Worm (Caenorhabditis elegans): ENCODE results near the gene F35A5.2.

Gene F35A5.2

DNA sequence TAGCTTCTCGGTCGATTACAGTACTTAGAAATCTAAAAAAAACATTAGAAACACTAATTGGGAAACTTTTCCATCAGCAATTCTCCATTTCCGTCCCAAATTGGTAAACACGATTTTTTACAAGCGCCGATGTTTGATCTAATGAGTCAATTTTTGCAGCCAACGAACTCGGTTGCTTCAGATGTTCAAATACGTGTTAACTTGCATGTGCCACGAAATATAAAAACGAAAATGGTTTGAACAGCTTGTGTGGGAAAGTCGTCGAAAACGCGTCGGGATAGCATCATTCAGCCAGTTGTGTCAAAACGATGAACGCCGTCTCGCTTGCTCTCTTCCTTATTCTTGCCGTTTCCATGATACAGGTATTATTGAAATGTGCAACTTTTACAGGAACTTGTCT, at the start of gene F35A5.2:
TSS of gene F35A5.2 (plus strand) at position 301 of the 400 bp plus-strand sequence.
- no peak for TF ChIP-seq ceh-13 (GFP tag; optimal IDR thresholded peaks at IDR 0.05)
- TF ChIP-seq flt-1 (GFP tag; IDR thresholded peaks at IDR 0.05) = no peak
- TF ChIP-seq sea-1 (GFP tag; conservative IDR thresholded peaks at IDR 0.05) = no peak
- no peak for TF ChIP-seq B0310.2 (tag; optimal IDR thresholded peaks at IDR 0.05)
- no peak for TF ChIP-seq pes-1 (GFP tag; IDR thresholded peaks at IDR 0.05)
- TF ChIP-seq scrt-1 (GFP tag; IDR thresholded peaks at IDR 0.05) = no peak
- no peak for TF ChIP-seq ama-1 (optimal IDR thresholded peaks at IDR 0.05)
- TF ChIP-seq ceh-36 (tag; optimal IDR thresholded peaks at IDR 0.05) = no peak
- no peak for TF ChIP-seq hnd-1 (tag; optimal IDR thresholded peaks at IDR 0.05)
- TF ChIP-seq aly-1 (tag; optimal IDR thresholded peaks at IDR 0.05) = no peak
- no peak for TF ChIP-seq ets-7 (tag; optimal IDR thresholded peaks at IDR 0.05)
- TF ChIP-seq hmg-4 (GFP tag; optimal IDR thresholded peaks at IDR 0.05) = no peak
- no peak for TF ChIP-seq tbx-11 (GFP tag; IDR thresholded peaks at IDR 0.05)
- no peak for TF ChIP-seq hmbx-1 (tag; optimal IDR thresholded peaks at IDR 0.05)
- TF ChIP-seq tbx-37 (GFP tag; conservative IDR thresholded peaks at IDR 0.05) = no peak
- TF ChIP-seq tra-4 (tag; optimal IDR thresholded peaks at IDR 0.05) = no peak
- no peak for TF ChIP-seq F13C5.2 (tag; optimal IDR thresholded peaks at IDR 0.05)

DNA sequence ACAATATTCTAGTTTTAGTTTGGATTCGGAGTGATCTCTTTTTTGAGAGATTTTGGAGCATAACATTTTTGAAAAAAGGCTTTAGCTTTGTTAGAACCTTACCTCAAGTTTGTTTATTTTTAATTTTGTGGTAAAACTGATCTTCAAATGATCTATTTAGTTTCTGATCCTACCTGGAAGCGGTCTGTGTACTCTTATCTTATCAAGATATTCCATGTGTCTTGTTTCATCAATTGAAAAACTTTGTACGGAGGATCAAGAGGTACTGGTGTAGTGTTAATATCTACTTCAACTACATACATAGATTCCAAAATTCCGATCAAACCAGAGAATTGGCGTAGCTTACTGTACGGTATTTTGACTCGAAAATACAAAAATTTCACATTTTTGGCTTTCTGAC, 49.2 kb upstream of the F35A5.2 start:
- TF ChIP-seq ama-1 (optimal IDR thresholded peaks at IDR 0.05) = no peak
- TF ChIP-seq B0310.2 (tag; optimal IDR thresholded peaks at IDR 0.05) = no peak
- TF ChIP-seq ceh-36 (tag; optimal IDR thresholded peaks at IDR 0.05) = no peak
- no peak for TF ChIP-seq tbx-37 (GFP tag; conservative IDR thresholded peaks at IDR 0.05)
- TF ChIP-seq flt-1 (GFP tag; IDR thresholded peaks at IDR 0.05) = no peak

DNA sequence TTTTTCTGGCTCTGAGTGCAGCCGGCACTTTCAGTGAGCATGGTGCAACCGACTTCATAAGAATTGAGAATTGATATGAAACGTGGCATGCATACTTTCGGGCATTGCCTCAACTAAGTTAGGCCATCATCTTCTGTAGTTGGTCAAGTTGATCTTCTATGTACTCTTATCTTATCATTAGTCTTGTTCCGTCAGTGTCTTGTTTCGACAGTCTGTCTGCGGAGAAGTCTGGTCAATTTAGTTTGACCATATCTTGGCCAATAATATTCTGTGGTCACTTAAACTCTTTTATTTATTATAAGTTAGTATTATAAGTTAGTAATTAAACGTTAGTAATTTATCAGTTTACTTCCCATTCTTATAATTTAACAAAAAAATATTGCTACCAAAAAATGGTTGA, 48.7 kb upstream of the F35A5.2 start:
- TF ChIP-seq tra-4 (tag; optimal IDR thresholded peaks at IDR 0.05) (no peak), flt-1 (GFP tag; IDR thresholded peaks at IDR 0.05) (no peak), sea-1 (GFP tag; conservative IDR thresholded peaks at IDR 0.05) (no peak), aly-1 (tag; optimal IDR thresholded peaks at IDR 0.05) (no peak), hnd-1 (tag; optimal IDR thresholded peaks at IDR 0.05) (no peak), tbx-37 (GFP tag; conservative IDR thresholded peaks at IDR 0.05) (no peak), ama-1 (optimal IDR thresholded peaks at IDR 0.05) (no peak), hmg-4 (GFP tag; optimal IDR thresholded peaks at IDR 0.05) (no peak), pes-1 (GFP tag; IDR thresholded peaks at IDR 0.05) (no peak), tbx-11 (GFP tag; IDR thresholded peaks at IDR 0.05) (no peak), scrt-1 (GFP tag; IDR thresholded peaks at IDR 0.05) (no peak), ceh-36 (tag; optimal IDR thresholded peaks at IDR 0.05) (no peak), B0310.2 (tag; optimal IDR thresholded peaks at IDR 0.05) (no peak), ets-7 (tag; optimal IDR thresholded peaks at IDR 0.05) (no peak), F13C5.2 (tag; optimal IDR thresholded peaks at IDR 0.05) (no peak), ceh-13 (GFP tag; optimal IDR thresholded peaks at IDR 0.05) (no peak)

DNA sequence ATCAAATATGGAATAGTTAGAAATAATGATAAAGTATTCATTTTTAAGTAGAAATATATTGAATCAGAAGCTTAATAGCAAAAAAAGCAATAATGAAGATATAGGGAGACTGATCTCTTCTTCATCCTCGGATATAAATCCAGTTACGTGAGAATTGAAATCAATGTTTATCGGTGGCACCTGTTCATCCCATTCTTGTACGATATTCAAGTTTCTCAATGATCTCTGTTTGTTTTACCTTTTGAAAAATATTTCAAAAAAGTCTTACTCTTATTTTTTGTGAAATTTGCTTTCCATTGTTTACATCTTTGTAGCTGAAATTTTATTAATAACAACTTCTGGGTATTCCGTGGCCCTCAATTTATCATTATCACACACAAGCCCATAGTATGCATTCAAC, 46.5 kb upstream of the F35A5.2 start, which contains the start of gene T14G12.12:
TSS of gene T14G12.12 (minus strand) at position 101 of the 400 bp plus-strand sequence.
- TF ChIP-seq tra-4 (tag; optimal IDR thresholded peaks at IDR 0.05) (no peak), tbx-11 (GFP tag; IDR thresholded peaks at IDR 0.05) (no peak), F13C5.2 (tag; optimal IDR thresholded peaks at IDR 0.05) (no peak), tbx-37 (GFP tag; conservative IDR thresholded peaks at IDR 0.05) (no peak), pes-1 (GFP tag; IDR thresholded peaks at IDR 0.05) (no peak), ets-7 (tag; optimal IDR thresholded peaks at IDR 0.05) (no peak), hmg-4 (GFP tag; optimal IDR thresholded peaks at IDR 0.05) (no peak), aly-1 (tag; optimal IDR thresholded peaks at IDR 0.05) (no peak), ceh-13 (GFP tag; optimal IDR thresholded peaks at IDR 0.05) (no peak), flt-1 (GFP tag; IDR thresholded peaks at IDR 0.05) (no peak)

DNA sequence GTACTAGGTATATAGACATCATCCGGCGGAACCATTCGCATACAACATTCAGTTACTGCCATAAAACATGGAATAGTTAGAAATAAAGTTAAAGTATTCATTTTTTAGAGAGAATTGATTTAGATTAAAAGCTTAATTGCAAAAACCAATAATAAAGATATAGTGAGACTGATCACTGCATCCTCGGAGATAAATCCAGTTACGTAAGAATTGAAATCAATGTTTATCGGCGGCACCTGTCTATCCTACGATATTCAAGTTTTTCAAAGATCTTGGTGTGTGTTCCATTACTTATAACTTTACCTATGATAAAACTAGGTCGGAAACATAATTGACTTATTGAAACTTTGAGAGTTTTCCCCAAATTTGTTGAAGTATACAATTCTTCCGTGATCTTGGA, 45.6 kb upstream of the F35A5.2 start, which contains the start of gene T14G12.6:
TSS of gene T14G12.6 (minus strand) at position 101 of the 400 bp plus-strand sequence.
- TF ChIP-seq pes-1 (GFP tag; IDR thresholded peaks at IDR 0.05) = no peak
- TF ChIP-seq hmbx-1 (tag; optimal IDR thresholded peaks at IDR 0.05) = no peak
- no peak for TF ChIP-seq aly-1 (tag; optimal IDR thresholded peaks at IDR 0.05)
- no peak for TF ChIP-seq F13C5.2 (tag; optimal IDR thresholded peaks at IDR 0.05)
- no peak for TF ChIP-seq tbx-37 (GFP tag; conservative IDR thresholded peaks at IDR 0.05)
- no peak for TF ChIP-seq flt-1 (GFP tag; IDR thresholded peaks at IDR 0.05)
- no peak for TF ChIP-seq ama-1 (optimal IDR thresholded peaks at IDR 0.05)
- TF ChIP-seq scrt-1 (GFP tag; IDR thresholded peaks at IDR 0.05) = no peak
- TF ChIP-seq tra-4 (tag; optimal IDR thresholded peaks at IDR 0.05) = no peak
- TF ChIP-seq ceh-36 (tag; optimal IDR thresholded peaks at IDR 0.05) = no peak
- no peak for TF ChIP-seq tbx-11 (GFP tag; IDR thresholded peaks at IDR 0.05)
- no peak for TF ChIP-seq ceh-13 (GFP tag; optimal IDR thresholded peaks at IDR 0.05)
- TF ChIP-seq hnd-1 (tag; optimal IDR thresholded peaks at IDR 0.05) = no peak
- TF ChIP-seq B0310.2 (tag; optimal IDR thresholded peaks at IDR 0.05) = no peak
- TF ChIP-seq hmg-4 (GFP tag; optimal IDR thresholded peaks at IDR 0.05) = no peak
- no peak for TF ChIP-seq sea-1 (GFP tag; conservative IDR thresholded peaks at IDR 0.05)
- TF ChIP-seq ets-7 (tag; optimal IDR thresholded peaks at IDR 0.05) = no peak

DNA sequence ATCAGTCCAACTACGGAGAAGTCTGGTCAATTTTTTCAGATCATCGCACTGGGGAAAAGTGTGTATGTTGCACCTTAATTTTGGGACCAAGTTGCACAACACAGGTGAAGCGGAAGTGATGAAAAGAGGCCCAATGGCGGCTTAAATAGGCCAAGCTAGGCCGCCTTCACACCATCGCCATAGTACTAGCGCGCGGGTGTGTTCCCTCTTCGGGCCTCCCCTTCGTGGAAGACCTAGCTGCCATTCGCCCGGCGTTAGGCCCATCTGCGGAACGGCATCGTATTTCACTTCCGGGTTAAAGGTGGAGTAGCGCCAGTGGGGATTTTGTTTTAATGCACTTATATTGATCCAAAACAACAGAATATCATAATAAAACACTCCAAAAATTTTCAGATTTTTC, 45.1 kb upstream of the F35A5.2 start:
- TF ChIP-seq scrt-1 (GFP tag; IDR thresholded peaks at IDR 0.05) (0 out of 2 replicates have a peak, but pooled peaks have one; percentile 58), B0310.2 (tag; optimal IDR thresholded peaks at IDR 0.05) (no peak)

DNA sequence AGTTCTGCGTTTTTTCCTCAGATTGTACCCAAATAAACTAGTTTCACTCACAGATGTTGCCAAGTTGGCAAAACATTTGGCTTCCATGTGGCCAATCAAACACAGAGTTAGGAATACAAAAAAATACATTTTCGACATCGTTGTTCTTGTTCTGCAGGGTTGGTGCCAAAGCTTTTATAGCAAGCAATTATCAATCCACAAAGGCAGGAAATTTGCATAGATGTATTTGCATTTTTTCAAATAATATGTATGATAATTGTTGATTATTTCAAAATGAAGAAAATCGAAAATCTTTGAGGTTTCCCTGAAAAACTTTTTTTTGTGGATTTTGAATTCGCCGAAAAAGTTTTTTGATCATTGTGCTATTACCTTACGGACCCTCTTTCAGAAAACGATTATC, 42.5 kb upstream of the F35A5.2 start, which contains the start of gene T14G12.11:
TSS of gene T14G12.11 (minus strand) at position 138 of the 400 bp plus-strand sequence.
- TF ChIP-seq scrt-1 (GFP tag; IDR thresholded peaks at IDR 0.05) (no peak), ceh-36 (tag; optimal IDR thresholded peaks at IDR 0.05) (no peak), sea-1 (GFP tag; conservative IDR thresholded peaks at IDR 0.05) (no peak)

DNA sequence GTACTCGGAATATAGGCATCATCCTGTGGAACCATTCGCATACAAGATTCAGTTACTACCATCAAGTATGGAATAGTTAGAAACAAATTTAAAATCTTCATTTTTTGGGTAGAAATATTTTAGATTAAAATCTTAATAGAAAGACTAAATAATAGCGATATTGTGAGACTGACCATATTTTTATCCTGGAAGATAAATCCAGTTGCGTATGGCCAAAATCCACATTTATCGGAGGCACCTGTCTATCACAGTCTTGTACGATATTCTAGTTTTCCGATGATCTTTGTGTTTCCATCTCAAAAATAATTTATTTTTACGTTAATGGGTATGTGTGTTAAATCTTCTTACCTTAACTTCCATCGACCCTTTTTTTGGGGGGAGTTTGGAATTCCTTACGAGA, 40.6 kb upstream of the F35A5.2 start, which contains the start of gene F47B7.3:
TSS of gene F47B7.3 (minus strand) at position 101 of the 400 bp plus-strand sequence.
- no peak for TF ChIP-seq scrt-1 (GFP tag; IDR thresholded peaks at IDR 0.05)
- TF ChIP-seq ets-7 (tag; optimal IDR thresholded peaks at IDR 0.05) = no peak
- no peak for TF ChIP-seq tra-4 (tag; optimal IDR thresholded peaks at IDR 0.05)
- no peak for TF ChIP-seq F13C5.2 (tag; optimal IDR thresholded peaks at IDR 0.05)
- TF ChIP-seq aly-1 (tag; optimal IDR thresholded peaks at IDR 0.05) = no peak
- TF ChIP-seq flt-1 (GFP tag; IDR thresholded peaks at IDR 0.05) = no peak
- no peak for TF ChIP-seq ceh-13 (GFP tag; optimal IDR thresholded peaks at IDR 0.05)
- no peak for TF ChIP-seq pes-1 (GFP tag; IDR thresholded peaks at IDR 0.05)
- no peak for TF ChIP-seq ceh-36 (tag; optimal IDR thresholded peaks at IDR 0.05)

Data from whole organism, early embryonic.